Fruit fly (Drosophila melanogaster): ENCODE measurements around the gene Rpt5.

Gene Rpt5

DNA sequence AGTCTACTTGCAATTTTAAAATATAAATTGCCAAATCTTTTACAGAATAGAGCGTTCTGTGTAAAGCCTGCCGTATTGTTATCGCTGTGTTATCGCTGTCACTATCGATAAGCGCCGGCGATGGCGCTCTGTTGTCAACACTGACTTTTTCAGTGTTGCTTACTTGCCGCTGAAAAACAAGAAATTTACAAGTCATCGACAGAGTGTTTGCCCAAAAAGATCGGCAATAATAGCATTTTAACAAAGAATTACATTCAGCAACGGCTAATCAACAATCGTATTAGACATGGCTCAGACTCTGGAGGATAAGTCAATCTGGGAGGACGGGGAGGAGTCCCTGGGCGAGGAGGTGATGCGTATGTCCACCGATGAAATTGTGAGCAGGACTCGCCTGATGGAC is at the start of gene Rpt5, which contains the start of gene RanBP3:
Gene Rpt5 (plus strand): TSS at position 149 of the 400 bp plus-strand sequence.
Gene RanBP3 (minus strand): TSS at position 107 of the 400 bp plus-strand sequence.
- TF ChIP-seq esn (GFP tag; optimal IDR thresholded peaks at IDR 0.05) (peak; percentile 77), cyc (GFP tag; optimal IDR thresholded peaks at IDR 0.05) (peak; percentile 65), Gug (GFP tag; IDR thresholded peaks at IDR 0.05) (no peak), Hr4 (GFP tag; optimal IDR thresholded peaks at IDR 0.05) (no peak), CG3032 (tag; optimal IDR thresholded peaks at IDR 0.05) (peak; percentile 12), pdm3 (GFP tag; optimal IDR thresholded peaks at IDR 0.05) (no peak), eg (GFP tag; IDR thresholded peaks at IDR 0.05) (peak; percentile 35; the same call in 1 of the 3 replicates), Sox14 (GFP tag; optimal IDR thresholded peaks at IDR 0.05) (peak; percentile 78), CG6163 (GFP tag; IDR thresholded peaks at IDR 0.05) (peak; percentile 16; the same call in 1 of the 3 replicates), topi (GFP tag; optimal IDR thresholded peaks at IDR 0.05) (peak; percentile 69), CG11762 (GFP tag; optimal IDR thresholded peaks at IDR 0.05; ENCODE audit: insufficient read depth) (no peak), CG6854 (GFP tag; optimal IDR thresholded peaks at IDR 0.05) (peak; percentile 50), CG32006 (GFP tag; optimal IDR thresholded peaks at IDR 0.05) (no peak), svp (GFP tag) (no peak), CG31627 (GFP tag; optimal IDR thresholded peaks at IDR 0.05) (peak; percentile 66), Ets96B (tag; optimal IDR thresholded peaks at IDR 0.05) (no peak), lz (GFP tag; optimal IDR thresholded peaks at IDR 0.05) (peak; percentile 62), CG8632 (GFP tag; optimal IDR thresholded peaks at IDR 0.05) (no peak), CG1621 (tag; optimal IDR thresholded peaks at IDR 0.05) (peak; percentile 18), CG3919 (GFP tag; optimal IDR thresholded peaks at IDR 0.05) (no peak)

- no peak for TF ChIP-seq CG34406 (GFP tag; optimal IDR thresholded peaks at IDR 0.05)
- TF ChIP-seq dac (GFP tag; optimal IDR thresholded peaks at IDR 0.05): no peak
- TF ChIP-seq CG6854 (GFP tag; optimal IDR thresholded peaks at IDR 0.05): no peak
- peak; percentile 40 for TF ChIP-seq Sox102F (GFP tag; optimal IDR thresholded peaks at IDR 0.05)
- no peak for TF ChIP-seq CG32006 (GFP tag; optimal IDR thresholded peaks at IDR 0.05)
- TF ChIP-seq CG6276 (GFP tag; optimal IDR thresholded peaks at IDR 0.05): no peak
- TF ChIP-seq CG3919 (GFP tag; optimal IDR thresholded peaks at IDR 0.05): no peak
- TF ChIP-seq cyc (GFP tag; optimal IDR thresholded peaks at IDR 0.05): peak; percentile 20
- peak; percentile 32 for TF ChIP-seq topi (GFP tag; optimal IDR thresholded peaks at IDR 0.05)
- TF ChIP-seq Smox (GFP tag; optimal IDR thresholded peaks at IDR 0.05): no peak
- TF ChIP-seq Eip78C (GFP tag): peak; percentile 83
- TF ChIP-seq acj6 (GFP tag; optimal IDR thresholded peaks at IDR 0.05): no peak
- peak; percentile 29 for TF ChIP-seq CG31627 (GFP tag; optimal IDR thresholded peaks at IDR 0.05)
- no peak for TF ChIP-seq Blimp-1 (GFP tag; optimal IDR thresholded peaks at IDR 0.05)
- no peak for TF ChIP-seq Lpt (GFP tag; optimal IDR thresholded peaks at IDR 0.05)
- no peak for TF ChIP-seq vri (GFP tag; optimal IDR thresholded peaks at IDR 0.05)
- TF ChIP-seq salr (GFP tag; optimal IDR thresholded peaks at IDR 0.05): no peak
- no peak for TF ChIP-seq CG11902 (GFP tag; optimal IDR thresholded peaks at IDR 0.05)
- no peak for TF ChIP-seq net (GFP tag; optimal IDR thresholded peaks at IDR 0.05)
- TF ChIP-seq Gug (GFP tag; IDR thresholded peaks at IDR 0.05): no peak
- TF ChIP-seq OdsH (GFP tag; optimal IDR thresholded peaks at IDR 0.05): no peak
- TF ChIP-seq CG6163 (GFP tag; IDR thresholded peaks at IDR 0.05): no peak
- peak; percentile 96 for TF ChIP-seq svp (GFP tag)
- TF ChIP-seq Sox14 (GFP tag; optimal IDR thresholded peaks at IDR 0.05): peak; percentile 15
- TF ChIP-seq Eip75B (GFP tag; optimal IDR thresholded peaks at IDR 0.05): no peak
- TF ChIP-seq Ets21C (GFP tag; optimal IDR thresholded peaks at IDR 0.05): no peak
- no peak for TF ChIP-seq fd85E (GFP tag; optimal IDR thresholded peaks at IDR 0.05)
- TF ChIP-seq CG8632 (GFP tag; optimal IDR thresholded peaks at IDR 0.05): no peak
- no peak for TF ChIP-seq CG3032 (tag; optimal IDR thresholded peaks at IDR 0.05)
- peak; percentile 8 for TF ChIP-seq lz (GFP tag; optimal IDR thresholded peaks at IDR 0.05)
- no peak for TF ChIP-seq pdm3 (GFP tag; optimal IDR thresholded peaks at IDR 0.05)
- TF ChIP-seq Hr39 (GFP tag; optimal IDR thresholded peaks at IDR 0.05): peak; percentile 16
- no peak for TF ChIP-seq CG1621 (tag; optimal IDR thresholded peaks at IDR 0.05)
- no peak for TF ChIP-seq ss (GFP tag; optimal IDR thresholded peaks at IDR 0.05)
- no peak for TF ChIP-seq Hr38 (GFP tag; optimal IDR thresholded peaks at IDR 0.05)
- TF ChIP-seq achi (GFP tag; optimal IDR thresholded peaks at IDR 0.05): no peak
- no peak for TF ChIP-seq Eip93F (GFP tag; optimal IDR thresholded peaks at IDR 0.05)
- TF ChIP-seq CG6792 (GFP tag; optimal IDR thresholded peaks at IDR 0.05): no peak
- TF ChIP-seq CG11294 (GFP tag; IDR thresholded peaks at IDR 0.05): no peak
- no peak for TF ChIP-seq CG15336 (GFP tag; IDR thresholded peaks at IDR 0.05)
- TF ChIP-seq Met (GFP tag; optimal IDR thresholded peaks at IDR 0.05): peak; percentile 21
- no peak for TF ChIP-seq CG10631 (GFP tag; optimal IDR thresholded peaks at IDR 0.05)
Observed at dm6 chr3R:23704383-23705033, 48.2 kb upstream of the Rpt5 start, which contains the start of gene Gba1b. Gba1b (plus strand) TSS chr3R:23704804.

All from whole organism, prepupa.